Worm (Caenorhabditis elegans) whole organism, early embryonic: ENCODE data around the gene sri-60.

Source experiments
- B0310.2 ChIP-seq: sonication (generic microtip); optimal IDR thresholded peaks from 2 replicates; lab custom pipeline; 2016; ENCODE audit warnings: mild to moderate bottlenecking, missing genetic modification characterization, missing compliant biosample characterization
- F13C5.2 ChIP-seq: sonication (generic microtip); optimal IDR thresholded peaks from 2 replicates; lab custom pipeline; 2017; ENCODE audit warnings: mild to moderate bottlenecking, missing genetic modification characterization, inconsistent platforms, missing compliant biosample characterization
- aly-1 ChIP-seq: sonication (generic microtip); optimal IDR thresholded peaks from 2 replicates; lab custom pipeline; 2016; ENCODE audit warnings: missing genetic modification characterization, missing compliant biosample characterization
- ama-1 ChIP-seq: fragments of 150-350 bp; optimal IDR thresholded peaks from 2 replicates; lab custom pipeline; 2014
- ceh-13 ChIP-seq: fragments of 200-800 bp; sonication (Bioruptor generic); optimal IDR thresholded peaks from 2 replicates; lab custom pipeline; 2018; ENCODE audit warnings: mild to moderate bottlenecking, missing genetic modification characterization, missing compliant biosample characterization
- ets-7 ChIP-seq: sonication (generic microtip); optimal IDR thresholded peaks from 2 replicates; lab custom pipeline; 2016; ENCODE audit warnings: missing genotype, missing genetic modification characterization, missing compliant biosample characterization
- flt-1 ChIP-seq: fragments of 200-800 bp; sonication (Bioruptor generic); IDR thresholded peaks from 2 replicates; pipeline ENCODE4 v1.3.6; 2022; ENCODE audit warnings: missing genetic modification characterization, missing compliant biosample characterization
- hmg-4 ChIP-seq: fragments of 200-800 bp; sonication (Bioruptor generic); optimal IDR thresholded peaks from 2 replicates; lab custom pipeline; 2018; ENCODE audit warnings: mild to moderate bottlenecking, missing genetic modification characterization, missing compliant biosample characterization
- hnd-1 ChIP-seq: sonication (generic microtip); optimal IDR thresholded peaks from 2 replicates; lab custom pipeline; 2016; ENCODE audit warnings: missing genetic modification characterization, missing compliant biosample characterization
- pes-1 ChIP-seq: fragments of 200-800 bp; sonication (Bioruptor generic); IDR thresholded peaks from 2 replicates; pipeline ENCODE4 v1.3.6; 2022; ENCODE audit warnings: missing genetic modification reagents, missing genetic modification characterization, missing compliant biosample characterization
- scrt-1 ChIP-seq: fragments of 200-800 bp; sonication (Bioruptor generic); IDR thresholded peaks from 2 replicates; pipeline ENCODE4 v1.3.6; 2022; ENCODE audit warnings: missing genetic modification characterization, missing compliant biosample characterization
- sea-1 ChIP-seq: fragments of 200-800 bp; sonication (Bioruptor generic); conservative IDR thresholded peaks from 2 replicates; pipeline ENCODE4 v1.3.6; 2022; ENCODE audit warnings: missing genetic modification characterization, missing compliant biosample characterization
- tbx-11 ChIP-seq: fragments of 200-800 bp; sonication (Bioruptor generic); IDR thresholded peaks from 2 replicates; pipeline ENCODE4 v1.3.6; 2022; ENCODE audit warnings: missing genetic modification characterization, missing compliant biosample characterization
- tra-4 ChIP-seq: sonication (generic microtip); optimal IDR thresholded peaks from 2 replicates; lab custom pipeline; 2017; ENCODE audit warnings: missing genetic modification characterization, missing compliant biosample characterization

DNA sequence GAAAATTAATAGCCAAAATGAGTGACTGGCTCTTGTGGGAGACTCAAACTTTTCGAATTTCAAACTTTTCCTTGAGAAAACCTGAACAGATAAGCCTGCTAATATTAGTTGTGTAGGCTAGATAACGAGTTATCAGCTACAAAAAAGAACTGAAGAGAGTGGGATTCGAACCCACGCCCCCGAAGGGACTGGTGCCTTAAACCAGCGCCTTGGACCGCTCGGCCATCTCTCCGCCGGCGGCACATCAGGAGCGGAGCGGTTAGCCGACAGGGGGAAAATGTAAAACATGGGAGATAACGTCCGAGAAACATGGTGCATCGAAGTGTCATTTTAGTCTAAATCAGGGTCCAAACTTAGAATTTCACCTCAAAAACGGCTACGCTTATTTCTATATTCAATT is 33.0 kb upstream of the sri-60 start:
- TF ChIP-seq tbx-11 (no peak), ama-1 (lab: Kevin White, UChicago) (no peak), ceh-13 (GFP tag; lab: Kevin White, UChicago) (no peak), pes-1 (GFP tag; lab: Robert Waterston, UW) (no peak), scrt-1 (GFP tag; lab: Robert Waterston, UW) (no peak), flt-1 (GFP tag; lab: Robert Waterston, UW) (no peak), sea-1 (GFP tag; lab: Robert Waterston, UW) (no peak), tra-4 (tag; lab: Kevin White, UChicago) (no peak), aly-1 (no peak), B0310.2 (tag; lab: Kevin White, UChicago) (no peak), ets-7 (tag; lab: Kevin White, UChicago) (no peak), hmg-4 (no peak), hnd-1 (tag; lab: Kevin White, UChicago) (no peak), F13C5.2 (no peak)
